Worm (Caenorhabditis elegans): Measurements from ENCODE around the gene ubc-7.

The ubc-7 gene

ce11 chrIII:9626602-9627001 is 4.4 kb downstream of the ubc-7 start (continued):
- TF ChIP-seq cebp-1 (GFP tag; IDR thresholded peaks at IDR 0.05) (no peak), cebp-1 (tag; optimal IDR thresholded peaks at IDR 0.05) (peak; percentile 46)

- TF ChIP-seq zfh-2 (GFP tag; conservative IDR thresholded peaks at IDR 0.05) (peak; percentile 46; the same call in 1 of the 2 replicates), F52B5.7 (tag; optimal IDR thresholded peaks at IDR 0.05) (peak; percentile 47), K12H6.12 (tag; optimal IDR thresholded peaks at IDR 0.05) (peak; percentile 2), hlh-26 (GFP tag; conservative IDR thresholded peaks at IDR 0.05) (no peak), somi-1 (GFP tag; optimal IDR thresholded peaks at IDR 0.05) (no peak), hmg-1.2 (GFP tag; IDR thresholded peaks at IDR 0.05) (no peak), ztf-28 (GFP tag; IDR thresholded peaks at IDR 0.05) (0 out of 2 replicates have a peak, but pooled peaks have one; percentile 47), dox-1 (GFP tag; IDR thresholded peaks at IDR 0.05) (peak; percentile 21; the same call in 1 of the 2 replicates), repo-1 (tag; optimal IDR thresholded peaks at IDR 0.05) (peak; percentile 59)
Observed at ce11 chrIII:9623460-9623859, 7.5 kb downstream of the ubc-7 start.

ce11 chrIII:9621840-9622525 is 9.0 kb downstream of the ubc-7 start:
- TF ChIP-seq F49E8.2 (tag; optimal IDR thresholded peaks at IDR 0.05; ENCODE audit: insufficient read depth) (no peak), cebp-1 (GFP tag; IDR thresholded peaks at IDR 0.05) (no peak), cebp-1 (tag; optimal IDR thresholded peaks at IDR 0.05) (peak; percentile 12), tlf-1 (GFP tag; optimal IDR thresholded peaks at IDR 0.05) (no peak), ceh-100 (GFP tag; IDR thresholded peaks at IDR 0.05) (no peak), efl-1 (GFP tag; optimal IDR thresholded peaks at IDR 0.05) (no peak), B0035.1 (tag; optimal IDR thresholded peaks at IDR 0.05) (no peak), nhr-27 (tag; optimal IDR thresholded peaks at IDR 0.05) (no peak), C17E4.6 (GFP tag; IDR thresholded peaks at IDR 0.05) (no peak), F22D6.2 (tag; optimal IDR thresholded peaks at IDR 0.05) (no peak), zfh-2 (GFP tag; conservative IDR thresholded peaks at IDR 0.05) (no peak), sdz-38 (tag; optimal IDR thresholded peaks at IDR 0.05) (no peak), mxl-1 (tag; optimal IDR thresholded peaks at IDR 0.05) (no peak), dpff-1 (tag; optimal IDR thresholded peaks at IDR 0.05) (no peak), let-526 (GFP tag; IDR thresholded peaks at IDR 0.05) (no peak; the same call in 1 of the 2 replicates), attf-6 (GFP tag; IDR thresholded peaks at IDR 0.05) (no peak), snpc-3.4 (tag; optimal IDR thresholded peaks at IDR 0.05) (no peak), dox-1 (GFP tag; IDR thresholded peaks at IDR 0.05) (no peak), Y95B8A.8 (GFP tag; IDR thresholded peaks at IDR 0.05) (no peak), attf-5 (GFP tag; optimal IDR thresholded peaks at IDR 0.05) (no peak), ceh-79 (tag; optimal IDR thresholded peaks at IDR 0.05) (no peak), T07F8.4 (tag; optimal IDR thresholded peaks at IDR 0.05) (no peak), B0336.3 (GFP tag; IDR thresholded peaks at IDR 0.05) (0 out of 2 replicates have a peak, but pooled peaks have one; percentile 12), tbp1 (GFP tag; optimal IDR thresholded peaks at IDR 0.05) (peak; percentile 4), somi-1 (GFP tag; optimal IDR thresholded peaks at IDR 0.05) (no peak), nhr-80 (tag; optimal IDR thresholded peaks at IDR 0.05) (peak; percentile 81), unc-130 (GFP tag; optimal IDR thresholded peaks at IDR 0.05) (no peak), Y79H2A.3 (GFP tag; conservative IDR thresholded peaks at IDR 0.05) (no peak), him-1 (tag; optimal IDR thresholded peaks at IDR 0.05) (no peak), nfyb-1 (GFP tag; IDR thresholded peaks at IDR 0.05) (0 out of 2 replicates have a peak, but pooled peaks have one; percentile 19), ZK185.1 (tag; optimal IDR thresholded peaks at IDR 0.05; ENCODE audit: poor library complexity, severe bottlenecking) (no peak), lin-35 (GFP tag; optimal IDR thresholded peaks at IDR 0.05) (peak in 1 of 3 experiments; percentile 4), let-607 (tag; optimal IDR thresholded peaks at IDR 0.05) (no peak), snpc-1.1 (tag; optimal IDR thresholded peaks at IDR 0.05; ENCODE audit: insufficient read depth) (no peak), mcd-1 (GFP tag; IDR thresholded peaks at IDR 0.05) (no peak), lin-40 (tag; optimal IDR thresholded peaks at IDR 0.05) (no peak), Y56A3A.18 (GFP tag; IDR thresholded peaks at IDR 0.05) (0 out of 2 replicates have a peak, but pooled peaks have one; percentile 23)
